Fruit fly (Drosophila melanogaster) whole organism, embryonic: ENCODE measurements around the gene CG1416.

Source experiments
- CG10979 ChIP-seq: fragments of 200-800 bp; sonication (Bioruptor generic); optimal IDR thresholded peaks from 2 replicates; lab custom pipeline; 2018; ENCODE audit warnings: missing biosample characterization, mild to moderate bottlenecking, missing genetic modification characterization, moderate library complexity
- CG11085 ChIP-seq: fragments of 200-800 bp; sonication (Bioruptor generic); IDR thresholded peaks from 2 replicates; pipeline ENCODE4 v1.3.6; 2022; ENCODE audit warnings: missing biosample characterization, missing genetic modification characterization
- CG11093 ChIP-seq: fragments of 200-800 bp; sonication (Bioruptor generic); IDR thresholded peaks from 3 replicates; pipeline ENCODE4 v1.3.6; 2022; ENCODE audit warnings: missing biosample characterization, missing genetic modification characterization
- CG11696 ChIP-seq: fragments of 200-800 bp; sonication (Bioruptor generic); IDR thresholded peaks from 2 replicates; pipeline ENCODE4 v1.3.6; 2022; ENCODE audit warnings: missing biosample characterization, missing genetic modification characterization
- CG15479 ChIP-seq: fragments of 200-800 bp; sonication (Bioruptor generic); optimal IDR thresholded peaks from 3 replicates; lab custom pipeline; 2019; ENCODE audit warnings: missing biosample characterization, mild to moderate bottlenecking, missing genetic modification characterization, moderate library complexity
- CG15601 ChIP-seq: fragments of 200-800 bp; sonication (Bioruptor generic); optimal IDR thresholded peaks from 3 replicates; lab custom pipeline; 2019; ENCODE audit warnings: missing biosample characterization, mild to moderate bottlenecking, missing genetic modification characterization, moderate library complexity
- CG16779 ChIP-seq: fragments of 200-800 bp; sonication (Bioruptor generic); IDR thresholded peaks from 2 replicates; pipeline ENCODE4 v1.3.6; 2022; ENCODE audit warnings: missing biosample characterization, missing genetic modification characterization
- CG16815 ChIP-seq: fragments of 200-800 bp; sonication (Bioruptor generic); optimal IDR thresholded peaks from 3 replicates; lab custom pipeline; 2017; ENCODE audit warnings: missing biosample characterization, mild to moderate bottlenecking, missing genetic modification characterization
- CG17829 ChIP-seq: fragments of 200-800 bp; optimal IDR thresholded peaks from 2 replicates; lab custom pipeline; 2019; ENCODE audit warnings: missing biosample characterization, mild to moderate bottlenecking, missing genetic modification characterization, moderate library complexity
- CG18476 ChIP-seq: fragments of 200-800 bp; sonication (Bioruptor generic); optimal IDR thresholded peaks from 2 replicates; lab custom pipeline; 2016; ENCODE audit warnings: missing biosample characterization, mild to moderate bottlenecking, missing genetic modification characterization
- CG18619 ChIP-seq: fragments of 200-800 bp; sonication (Bioruptor generic); optimal IDR thresholded peaks from 3 replicates; lab custom pipeline; 2017; ENCODE audit warnings: missing biosample characterization, mild to moderate bottlenecking, missing genetic modification characterization
- CG2678 ChIP-seq: fragments of 200-800 bp; sonication (Bioruptor generic); optimal IDR thresholded peaks from 3 replicates; lab custom pipeline; 2019; ENCODE audit warnings: missing biosample characterization, mild to moderate bottlenecking, missing genetic modification characterization, moderate library complexity
- CG31365 ChIP-seq: fragments of 200-800 bp; sonication (Bioruptor generic); optimal IDR thresholded peaks from 2 replicates; lab custom pipeline; 2018; ENCODE audit warnings: missing biosample characterization, mild to moderate bottlenecking, missing genetic modification characterization
- CG3163 ChIP-seq: fragments of 200-800 bp; sonication (Bioruptor generic); optimal IDR thresholded peaks from 3 replicates; lab custom pipeline; 2016; ENCODE audit warnings: missing biosample characterization, missing genetic modification characterization
- CG32767 ChIP-seq: fragments of 200-800 bp; sonication (Bioruptor generic); IDR thresholded peaks from 2 replicates; pipeline ENCODE4 v1.3.6; 2022; ENCODE audit warnings: missing biosample characterization, missing genetic modification characterization
- CG3995 ChIP-seq: fragments of 200-800 bp; sonication (Bioruptor generic); optimal IDR thresholded peaks from 3 replicates; lab custom pipeline; 2016; ENCODE audit warnings: missing biosample characterization, missing genetic modification characterization
- CG8089 ChIP-seq: fragments of 200-800 bp; sonication (Bioruptor generic); optimal IDR thresholded peaks from 3 replicates; lab custom pipeline; 2016; ENCODE audit warnings: missing biosample characterization, missing genetic modification characterization
- CG8290 ChIP-seq, 3 experiments: fragments of 200-800 bp; sonication (Bioruptor generic); optimal IDR thresholded peaks; 2 replicates each; lab custom pipeline; 2016 to 2019; ENCODE audit warnings: missing biosample characterization in 3 of 3, missing genetic modification characterization in 3 of 3, mild to moderate bottlenecking in 2 of 3, moderate library complexity in 1 of 3
- CG9932 ChIP-seq: fragments of 200-800 bp; sonication (Bioruptor generic); IDR thresholded peaks from 2 replicates; pipeline ENCODE4 v1.3.6; 2022; ENCODE audit warnings: missing biosample characterization, missing genetic modification characterization
- CrebB ChIP-seq: fragments of 200-800 bp; sonication (Bioruptor generic); optimal IDR thresholded peaks from 3 replicates; lab custom pipeline; 2018; ENCODE audit warnings: missing biosample characterization, mild to moderate bottlenecking, missing genetic modification characterization
- Dad ChIP-seq: fragments of 200-800 bp; sonication (Bioruptor generic); optimal IDR thresholded peaks from 3 replicates; lab custom pipeline; 2016; ENCODE audit warnings: missing biosample characterization, missing genetic modification characterization
- Hey ChIP-seq: fragments of 200-800 bp; sonication (Bioruptor generic); optimal IDR thresholded peaks from 3 replicates; lab custom pipeline; 2018; ENCODE audit warnings: missing biosample characterization, mild to moderate bottlenecking, missing genetic modification characterization
- Mad ChIP-seq: fragments of 200-800 bp; sonication (Bioruptor generic); optimal IDR thresholded peaks from 2 replicates; lab custom pipeline; 2016; ENCODE audit warnings: missing biosample characterization, missing genetic modification characterization
- NFAT ChIP-seq: fragments of 200-800 bp; sonication (Bioruptor generic); IDR thresholded peaks from 2 replicates; pipeline ENCODE4 v1.3.6; 2022; ENCODE audit warnings: missing biosample characterization, missing genetic modification characterization
- Poxn ChIP-seq: fragments of 200-800 bp; sonication (Bioruptor generic); IDR thresholded peaks from 2 replicates; pipeline ENCODE4 v1.3.6; 2022; ENCODE audit warnings: missing biosample characterization, missing genetic modification characterization
- Scr ChIP-seq: fragments of 200-800 bp; sonication (Bioruptor generic); IDR thresholded peaks from 2 replicates; pipeline ENCODE4 v1.3.6; 2022; ENCODE audit warnings: missing biosample characterization, missing genetic modification characterization; ENCODE audit not compliant: partially characterized antibody
- Ssrp ChIP-seq: fragments of 200-800 bp; sonication (Bioruptor generic); optimal IDR thresholded peaks from 2 replicates; lab custom pipeline; 2018; ENCODE audit warnings: missing biosample characterization, mild to moderate bottlenecking, missing genetic modification characterization, moderate library complexity
- Stat92E ChIP-seq, 3 experiments: fragments of >200 bp in 2 of 3; fragments of 200-800 bp in 1 of 3; sonication (Bioruptor generic) in 1 of 3; optimal IDR thresholded peaks; 2 replicates each; lab custom pipeline; 2017 to 2019; ENCODE audit warnings: missing biosample characterization in 3 of 3, missing genetic modification characterization in 3 of 3, mild to moderate bottlenecking in 1 of 3, moderate library complexity in 1 of 3
- Taf1 ChIP-seq: fragments of 200-800 bp; sonication (Bioruptor generic); IDR thresholded peaks from 2 replicates; pipeline ENCODE4 v1.3.6; 2022; ENCODE audit warnings: missing biosample characterization, missing genetic modification characterization
- Trl ChIP-seq, 3 experiments: fragments of >200 bp in 2 of 3; fragments of 200-800 bp in 1 of 3; sonication (Bioruptor generic) in 1 of 3; optimal IDR thresholded peaks; 2 replicates in 1 of 3; 3 replicates in 2 of 3; lab custom pipeline; 2016 to 2017; ENCODE audit warnings: missing biosample characterization in 1 of 3, missing genetic modification characterization in 1 of 3
- Usf ChIP-seq: fragments of 200-800 bp; sonication (Bioruptor generic); optimal IDR thresholded peaks from 2 replicates; lab custom pipeline; 2017; ENCODE audit warnings: missing genotype, missing biosample characterization, missing genetic modification characterization
- Vsx1 ChIP-seq: fragments of 200-800 bp; sonication (Bioruptor generic); optimal IDR thresholded peaks from 2 replicates; lab custom pipeline; 2017; ENCODE audit warnings: missing biosample characterization, mild to moderate bottlenecking, missing genetic modification characterization, missing genetic modification reagents
- Xbp1 ChIP-seq: fragments of 200-800 bp; sonication (Bioruptor generic); optimal IDR thresholded peaks from 3 replicates; lab custom pipeline; 2016; ENCODE audit warnings: missing biosample characterization, mild to moderate bottlenecking, missing genetic modification characterization
- ap ChIP-seq: fragments of 200-800 bp; sonication (Bioruptor generic); IDR thresholded peaks from 2 replicates; pipeline ENCODE4 v1.3.6; 2022; ENCODE audit warnings: missing biosample characterization, missing genetic modification characterization
- ato ChIP-seq: fragments of 200-800 bp; sonication (Bioruptor generic); IDR thresholded peaks from 2 replicates; pipeline ENCODE4 v1.3.6; 2022; ENCODE audit warnings: missing biosample characterization, missing genetic modification characterization; ENCODE audit not compliant: partially characterized antibody
- caup ChIP-seq: fragments of 200-800 bp; sonication (Bioruptor generic); optimal IDR thresholded peaks from 3 replicates; lab custom pipeline; 2017; ENCODE audit warnings: missing biosample characterization, mild to moderate bottlenecking, missing genetic modification characterization, moderate library complexity; ENCODE audit not compliant: severe bottlenecking
- crp ChIP-seq, 2 experiments: fragments of 200-800 bp; sonication (Bioruptor generic); optimal IDR thresholded peaks; 2 replicates in 1 of 2; 3 replicates in 1 of 2; lab custom pipeline; 2017; ENCODE audit warnings: missing biosample characterization in 2 of 2, missing genetic modification characterization in 2 of 2, mild to moderate bottlenecking in 1 of 2, moderate library complexity in 1 of 2
- grau ChIP-seq: fragments of 200-800 bp; optimal IDR thresholded peaks from 3 replicates; lab custom pipeline; 2019; ENCODE audit warnings: missing biosample characterization, mild to moderate bottlenecking, missing genetic modification characterization, moderate library complexity
- jumu ChIP-seq: fragments of 200-800 bp; sonication (Bioruptor generic); optimal IDR thresholded peaks from 3 replicates; lab custom pipeline; 2016; ENCODE audit warnings: missing biosample characterization, missing genetic modification characterization
- lbe ChIP-seq: fragments of 200-800 bp; sonication (Bioruptor generic); optimal IDR thresholded peaks from 2 replicates; lab custom pipeline; 2016; ENCODE audit warnings: missing biosample characterization, mild to moderate bottlenecking, missing genetic modification characterization
- maf-S ChIP-seq: fragments of 200-800 bp; sonication (Bioruptor generic); optimal IDR thresholded peaks from 2 replicates; lab custom pipeline; 2016; ENCODE audit warnings: missing biosample characterization, missing genetic modification characterization
- nom ChIP-seq: fragments of 200-800 bp; sonication (Bioruptor generic); optimal IDR thresholded peaks from 2 replicates; lab custom pipeline; 2017; ENCODE audit warnings: missing biosample characterization, missing genetic modification characterization, mild to moderate bottlenecking, moderate library complexity, missing genetic modification reagents
- pb ChIP-seq: fragments of 200-800 bp; sonication (Bioruptor generic); optimal IDR thresholded peaks from 3 replicates; lab custom pipeline; 2016; ENCODE audit warnings: missing biosample characterization, missing genetic modification characterization
- pum ChIP-seq: fragments of 200-800 bp; sonication (Bioruptor generic); optimal IDR thresholded peaks from 2 replicates; lab custom pipeline; 2016; ENCODE audit warnings: missing biosample characterization, missing genetic modification characterization
- row ChIP-seq: fragments of 200-800 bp; sonication (Bioruptor generic); IDR thresholded peaks from 3 replicates; pipeline ENCODE4 v1.3.6; 2022; ENCODE audit warnings: missing biosample characterization, missing genetic modification characterization
- scrt ChIP-seq: fragments of 200-800 bp; sonication (Bioruptor generic); optimal IDR thresholded peaks from 2 replicates; lab custom pipeline; 2018; ENCODE audit warnings: missing biosample characterization, mild to moderate bottlenecking, missing genetic modification characterization, moderate library complexity
- sens ChIP-seq: fragments of 200-800 bp; sonication (Bioruptor generic); peaks from one replicate; lab custom pipeline; 2016; ENCODE audit warnings: missing biosample characterization, missing genetic modification characterization
- sna ChIP-seq: fragments of 200-800 bp; sonication (Bioruptor generic); IDR thresholded peaks from 2 replicates; pipeline ENCODE4 v1.3.6; 2022; ENCODE audit warnings: missing biosample characterization, missing genetic modification characterization; ENCODE audit not compliant: partially characterized antibody
- sqz ChIP-seq: fragments of 200-800 bp; sonication (Bioruptor generic); optimal IDR thresholded peaks from 3 replicates; lab custom pipeline; 2018; ENCODE audit warnings: missing biosample characterization, mild to moderate bottlenecking, missing genetic modification characterization
- vvl ChIP-seq: fragments of 200-800 bp; sonication (Bioruptor generic); IDR thresholded peaks from 2 replicates; pipeline ENCODE4 v1.3.6; 2022; ENCODE audit warnings: missing biosample characterization, missing genetic modification characterization

CG1416 gene

DNA sequence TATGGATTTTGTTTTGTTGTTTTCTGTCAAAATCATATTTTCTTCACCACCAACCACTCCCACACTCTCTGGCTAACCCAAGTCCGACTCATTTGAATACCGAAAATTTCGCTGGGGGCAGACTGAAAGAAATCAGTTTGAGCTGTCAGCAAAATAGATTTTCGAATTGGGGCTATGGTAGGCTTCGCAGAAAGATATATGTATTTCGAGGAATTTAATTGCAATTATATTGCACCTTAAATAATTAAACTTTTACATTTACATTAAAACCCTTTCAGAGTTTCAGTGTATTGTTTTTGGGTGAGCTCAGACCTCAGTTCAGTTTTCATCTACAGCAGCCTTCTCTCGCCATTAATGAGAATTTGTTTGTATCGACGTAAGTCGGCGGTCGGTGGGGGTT, 29.2 kb downstream of the CG1416 start (continued):
- peak; percentile 46; the same call in 1 of the 3 replicates for TF ChIP-seq CG11093 (GFP tag; lab: Robert Waterston, UW)
- no peak for TF ChIP-seq nom
- TF ChIP-seq grau (tag; lab: Kevin White, UChicago), result peak; percentile 64
- peak; percentile 56 for TF ChIP-seq CG10979 (tag; lab: Kevin White, UChicago)
- TF ChIP-seq Xbp1, result peak; percentile 60
- TF ChIP-seq ap (GFP tag; lab: Robert Waterston, UW), result no peak
- peak; percentile 17 for TF ChIP-seq Mad (GFP tag; lab: Kevin White, UChicago)
- TF ChIP-seq lbe, result no peak
- peak; percentile 59 for TF ChIP-seq jumu
- no peak for TF ChIP-seq CG15479 (GFP tag; lab: Kevin White, UChicago)
- TF ChIP-seq CG2678 (tag; lab: Kevin White, UChicago), result peak; percentile 76
- no peak for TF ChIP-seq pb
- peak; percentile 15 for TF ChIP-seq CrebB (tag; lab: Kevin White, UChicago)
- TF ChIP-seq CG32767 (GFP tag; lab: Robert Waterston, UW), result no peak
- TF ChIP-seq ato, result no peak
- no peak for TF ChIP-seq Usf (GFP tag; lab: Kevin White, UChicago)
- TF ChIP-seq scrt (GFP tag; lab: Kevin White, UChicago), result peak; percentile 40
- TF ChIP-seq CG11696, result no peak
- TF ChIP-seq CG18476, result peak; percentile 50
- TF ChIP-seq NFAT (GFP tag; lab: Robert Waterston, UW), result no peak
- TF ChIP-seq caup (GFP tag; lab: Kevin White, UChicago), result peak; percentile 41
- no peak for TF ChIP-seq CG18619 (GFP tag; lab: Kevin White, UChicago)
- no peak for TF ChIP-seq crp (GFP tag; optimal IDR thresholded peaks at IDR 0.05; lab: Kevin White, UChicago)
- TF ChIP-seq CG11085 (GFP tag; lab: Robert Waterston, UW), result no peak
- peak; percentile 0 for TF ChIP-seq Vsx1
- peak; percentile 42 for TF ChIP-seq CG8089 (GFP tag; lab: Kevin White, UChicago)
- no peak for TF ChIP-seq Scr (GFP tag; lab: Robert Waterston, UW)
- no peak for TF ChIP-seq sna (GFP tag; lab: Robert Waterston, UW)
- no peak for TF ChIP-seq CG16779
- TF ChIP-seq Stat92E (GFP tag; optimal IDR thresholded peaks at IDR 0.05; lab: Kevin White, UChicago), result no peak
- peak; percentile 34 for TF ChIP-seq CG17829 (tag; lab: Kevin White, UChicago)
- TF ChIP-seq Taf1 (GFP tag; lab: Robert Waterston, UW), result peak; percentile 22; the same call in 1 of the 2 replicates
- TF ChIP-seq CG8290 (GFP tag; optimal IDR thresholded peaks at IDR 0.05; lab: Kevin White, UChicago), result no peak
- TF ChIP-seq CG8290 (tag; optimal IDR thresholded peaks at IDR 0.05; lab: Kevin White, UChicago), result peak in 1 of 2 experiments; percentile 54
- no peak for TF ChIP-seq CG3163 (GFP tag; lab: Kevin White, UChicago)
- no peak for TF ChIP-seq Trl (optimal IDR thresholded peaks at IDR 0.05; lab: Kevin White, UChicago)
- TF ChIP-seq Trl (GFP tag; optimal IDR thresholded peaks at IDR 0.05; lab: Kevin White, UChicago), result peak; percentile 59
- TF ChIP-seq CG3995 (GFP tag; lab: Kevin White, UChicago), result no peak
- peak; percentile 80 for TF ChIP-seq row (GFP tag; lab: Robert Waterston, UW)
- TF ChIP-seq Dad (GFP tag; lab: Kevin White, UChicago), result peak; percentile 22
- TF ChIP-seq pum (GFP tag; lab: Kevin White, UChicago), result peak; percentile 40
- TF ChIP-seq Hey (tag; lab: Kevin White, UChicago), result no peak
- no peak for TF ChIP-seq CG31365 (tag; lab: Kevin White, UChicago)
- TF ChIP-seq sens (GFP tag; lab: Kevin White, UChicago), result peak; percentile 89
- TF ChIP-seq vvl (GFP tag; lab: Robert Waterston, UW), result peak; percentile 79
- peak; percentile 34 for TF ChIP-seq CG15601
- peak; percentile 29 for TF ChIP-seq sqz (GFP tag; lab: Kevin White, UChicago)
- peak; percentile 64 for TF ChIP-seq CG9932 (GFP tag; lab: Robert Waterston, UW)
- TF ChIP-seq Ssrp (tag; lab: Kevin White, UChicago), result peak; percentile 26
- TF ChIP-seq Poxn, result no peak
- peak; percentile 16 for TF ChIP-seq maf-S (GFP tag; lab: Kevin White, UChicago)
- TF ChIP-seq CG16815 (GFP tag; lab: Kevin White, UChicago), result peak; percentile 10
